Fruit fly (Drosophila melanogaster) whole organism, adult: ENCODE measurements around the gene Nha1.

Experiments used
- CG14711 ChIP-seq: fragments of 200-800 bp; sonication (Bioruptor generic); optimal IDR thresholded peaks from 2 replicates; lab custom pipeline; 2018; ENCODE audit warnings: missing biosample characterization, mild to moderate bottlenecking, missing genetic modification characterization, moderate library complexity
- CG1620 ChIP-seq: fragments of 200-800 bp; sonication (Bioruptor generic); optimal IDR thresholded peaks from 2 replicates; lab custom pipeline; 2016; ENCODE audit warnings: missing biosample characterization, missing genetic modification characterization
- CG33017 ChIP-seq: fragments of 200-800 bp; sonication (Bioruptor generic); optimal IDR thresholded peaks from 2 replicates; lab custom pipeline; 2018; ENCODE audit warnings: missing biosample characterization, mild to moderate bottlenecking, missing genetic modification characterization, moderate library complexity
- CG7045 ChIP-seq: fragments of 200-800 bp; sonication (Bioruptor generic); optimal IDR thresholded peaks from 2 replicates; lab custom pipeline; 2017; ENCODE audit warnings: missing biosample characterization, mild to moderate bottlenecking, missing genetic modification characterization
- Crg-1 ChIP-seq: fragments of 200-800 bp; sonication (Bioruptor generic); optimal IDR thresholded peaks from 2 replicates; lab custom pipeline; 2016; ENCODE audit warnings: missing biosample characterization, missing genetic modification characterization
- cnc ChIP-seq, 2 experiments: fragments of >200 bp; optimal IDR thresholded peaks; 2 replicates each; lab custom pipeline; 2017
- kay ChIP-seq: fragments of 200-800 bp; sonication (Bioruptor generic); peaks from one replicate; lab custom pipeline; 2016; ENCODE audit warnings: missing biosample characterization, missing genetic modification characterization, borderline replicate concordance
- pad ChIP-seq: fragments of 200-800 bp; sonication (Bioruptor generic); optimal IDR thresholded peaks from 3 replicates; lab custom pipeline; 2017; ENCODE audit warnings: missing biosample characterization, missing genetic modification characterization, mild to moderate bottlenecking, moderate library complexity, missing genetic modification reagents

dm6 chr2L:6830264-6830729 is 39.9 kb downstream of the Nha1 start:
- TF ChIP-seq CG33017 (tag; lab: Kevin White, UChicago), result no peak
- TF ChIP-seq kay (GFP tag; lab: Kevin White, UChicago), result no peak
- TF ChIP-seq Crg-1 (GFP tag; lab: Kevin White, UChicago), result no peak
- no peak for TF ChIP-seq pad (GFP tag; lab: Kevin White, UChicago)
- no peak for TF ChIP-seq CG7045 (GFP tag; lab: Kevin White, UChicago)
- TF ChIP-seq CG1620 (GFP tag; lab: Kevin White, UChicago), result no peak
- no peak for TF ChIP-seq CG14711
- TF ChIP-seq cnc (optimal IDR thresholded peaks at IDR 0.05; lab: Kevin White, UChicago), result no peak
